Worm (Caenorhabditis elegans) whole organism, L4 larva: ENCODE data around the gene T21C9.13.

Source experiments
- Y5F2A.4 ChIP-seq: fragments of 200-800 bp; sonication (Bioruptor generic); optimal IDR thresholded peaks from 2 replicates; lab custom pipeline; 2018; ENCODE audit warnings: mild to moderate bottlenecking, missing genetic modification characterization, missing compliant biosample characterization
- aha-1 ChIP-seq: fragments of 150-350 bp; peaks from one replicate; lab custom pipeline; 2014; ENCODE audit warnings: missing biosample characterization, missing genetic modification characterization
- ama-1 ChIP-seq: fragments of 150-350 bp; optimal IDR thresholded peaks from 2 replicates; lab custom pipeline; 2014; ENCODE audit warnings: inconsistent platforms, mixed read lengths
- ceh-62 ChIP-seq: sonication (generic microtip); optimal IDR thresholded peaks from 2 replicates; lab custom pipeline; 2017; ENCODE audit warnings: missing biosample characterization, missing genetic modification characterization
- daf-8 ChIP-seq: fragments of 200-800 bp; sonication (Bioruptor generic); IDR thresholded peaks from 2 replicates; pipeline ENCODE4 v1.3.6; 2022; ENCODE audit warnings: missing genetic modification characterization, missing compliant biosample characterization
- lin-13 ChIP-seq: fragments of 150-350 bp; optimal IDR thresholded peaks from 2 replicates; lab custom pipeline; 2014; ENCODE audit warnings: missing biosample characterization, missing genetic modification reagents, missing genetic modification characterization
- lin-38 ChIP-seq: fragments of 200-800 bp; sonication (Bioruptor generic); IDR thresholded peaks from 2 replicates; pipeline ENCODE4 v1.3.6; 2022; ENCODE audit warnings: missing genetic modification reagents, missing genetic modification characterization, missing compliant biosample characterization
- lir-3 ChIP-seq: sonication (generic microtip); optimal IDR thresholded peaks from 2 replicates; lab custom pipeline; 2016; ENCODE audit warnings: mild to moderate bottlenecking, missing genetic modification characterization, missing compliant biosample characterization
- lsy-2 ChIP-seq, 2 experiments: fragments of 150-350 bp in 1 of 2; sonication (generic microtip) in 1 of 2; optimal IDR thresholded peaks; 2 replicates each; lab custom pipeline; 2014 to 2017; ENCODE audit warnings: missing biosample characterization in 2 of 2, missing genetic modification characterization in 2 of 2
- mep-1 ChIP-seq: fragments of 150-350 bp; sonication (generic microtip); optimal IDR thresholded peaks from 3 replicates; lab custom pipeline; 2014; ENCODE audit warnings: missing biosample characterization, missing genetic modification characterization
- nhr-77 ChIP-seq: fragments of 150-350 bp; optimal IDR thresholded peaks from 2 replicates; lab custom pipeline; 2014; ENCODE audit warnings: missing biosample characterization, missing genetic modification characterization
- rbr-2 ChIP-seq: sonication (generic microtip); optimal IDR thresholded peaks from 2 replicates; lab custom pipeline; 2016; ENCODE audit warnings: missing genotype, missing genetic modification characterization, missing compliant biosample characterization
- spr-3 ChIP-seq: fragments of 200-800 bp; sonication (Bioruptor generic); optimal IDR thresholded peaks from 2 replicates; lab custom pipeline; 2018; ENCODE audit warnings: mild to moderate bottlenecking, missing genetic modification characterization, missing compliant biosample characterization

DNA sequence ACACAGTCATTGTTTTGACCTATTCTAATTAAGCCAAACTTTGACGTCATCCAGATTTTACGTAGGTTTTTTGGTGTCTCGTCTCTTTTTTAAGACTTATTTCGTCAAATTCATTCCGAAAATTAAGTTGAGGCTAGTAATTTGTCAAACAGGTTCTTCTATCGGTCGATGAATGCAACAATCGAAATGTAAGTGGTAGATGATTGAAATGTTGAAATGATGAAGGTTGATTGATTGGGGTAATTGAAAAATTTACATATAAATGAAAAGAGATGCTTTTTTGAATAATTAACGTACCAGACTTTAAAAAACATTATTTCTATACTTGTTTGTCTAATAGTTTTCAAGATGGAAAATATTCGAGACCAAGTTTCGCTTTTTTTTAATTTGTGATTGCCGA lies 40.7 kb upstream of the T21C9.13 start:
- no peak for TF ChIP-seq nhr-77 (tag; lab: Kevin White, UChicago)
- TF ChIP-seq lin-38 (GFP tag; lab: Robert Waterston, UW): no peak
- no peak for TF ChIP-seq lir-3
- TF ChIP-seq mep-1 (tag; lab: Kevin White, UChicago): no peak
- no peak for TF ChIP-seq ama-1 (lab: Kevin White, UChicago)
- no peak for TF ChIP-seq rbr-2 (tag; lab: Kevin White, UChicago)
- TF ChIP-seq daf-8: no peak
- TF ChIP-seq lin-13 (GFP tag; lab: Kevin White, UChicago): no peak
- no peak for TF ChIP-seq spr-3 (GFP tag; lab: Kevin White, UChicago)
- TF ChIP-seq ceh-62 (tag; lab: Kevin White, UChicago): no peak
- no peak for TF ChIP-seq lsy-2 (tag; optimal IDR thresholded peaks at IDR 0.05; lab: Kevin White, UChicago)
- no peak for TF ChIP-seq aha-1 (tag; lab: Kevin White, UChicago)
- no peak for TF ChIP-seq Y5F2A.4 (GFP tag; lab: Kevin White, UChicago)
